Worm (Caenorhabditis elegans) whole organism, midembryonic: Measurements from ENCODE around the gene phb-2.

Experiments used
- T22C8.4 ChIP-seq: fragments of 200-800 bp; sonication (Bioruptor generic); IDR thresholded peaks from 2 replicates; pipeline ENCODE4 v1.3.6; 2022; ENCODE audit warnings: missing genetic modification characterization, missing compliant biosample characterization
- cog-1 ChIP-seq: sonication (generic microtip); optimal IDR thresholded peaks from 2 replicates; lab custom pipeline; 2016; ENCODE audit warnings: missing genetic modification characterization, missing compliant biosample characterization
- flt-1 ChIP-seq: fragments of 200-800 bp; sonication (Bioruptor generic); IDR thresholded peaks from 2 replicates; pipeline ENCODE4 v1.3.6; 2022; ENCODE audit warnings: missing genetic modification characterization, missing compliant biosample characterization
- klf-2 ChIP-seq: fragments of 200-800 bp; sonication (Bioruptor generic); conservative IDR thresholded peaks from 2 replicates; pipeline ENCODE4 v1.3.6; 2022; ENCODE audit warnings: missing genetic modification reagents, missing genetic modification characterization, missing compliant biosample characterization
- med-1 ChIP-seq: sonication (generic microtip); optimal IDR thresholded peaks from 2 replicates; lab custom pipeline; 2017; ENCODE audit warnings: missing genetic modification characterization, mild to moderate bottlenecking, missing compliant biosample characterization, antibody characterized with exemption, missing genetic modification reagents; ENCODE audit not compliant: insufficient read depth
- ref-1 ChIP-seq: fragments of 200-800 bp; sonication (Bioruptor generic); conservative IDR thresholded peaks from 2 replicates; pipeline ENCODE4 v1.3.6; 2022; ENCODE audit warnings: missing genetic modification reagents, missing genetic modification characterization, missing compliant biosample characterization
- tab-1 ChIP-seq: fragments of 200-800 bp; sonication (Bioruptor generic); IDR thresholded peaks from 2 replicates; pipeline ENCODE4 v1.3.6; 2022; ENCODE audit warnings: missing genetic modification characterization, missing compliant biosample characterization
- ztf-23 ChIP-seq: fragments of 200-800 bp; sonication (Bioruptor generic); IDR thresholded peaks from 2 replicates; pipeline ENCODE4 v1.3.6; 2022; ENCODE audit warnings: missing genetic modification reagents, missing genetic modification characterization, missing compliant biosample characterization
- ztf-29 ChIP-seq: fragments of 200-800 bp; sonication (Bioruptor generic); IDR thresholded peaks from 2 replicates; pipeline ENCODE4 v1.3.6; 2022; ENCODE audit warnings: missing genetic modification reagents, missing genetic modification characterization, missing compliant biosample characterization

phb-2 gene

DNA sequence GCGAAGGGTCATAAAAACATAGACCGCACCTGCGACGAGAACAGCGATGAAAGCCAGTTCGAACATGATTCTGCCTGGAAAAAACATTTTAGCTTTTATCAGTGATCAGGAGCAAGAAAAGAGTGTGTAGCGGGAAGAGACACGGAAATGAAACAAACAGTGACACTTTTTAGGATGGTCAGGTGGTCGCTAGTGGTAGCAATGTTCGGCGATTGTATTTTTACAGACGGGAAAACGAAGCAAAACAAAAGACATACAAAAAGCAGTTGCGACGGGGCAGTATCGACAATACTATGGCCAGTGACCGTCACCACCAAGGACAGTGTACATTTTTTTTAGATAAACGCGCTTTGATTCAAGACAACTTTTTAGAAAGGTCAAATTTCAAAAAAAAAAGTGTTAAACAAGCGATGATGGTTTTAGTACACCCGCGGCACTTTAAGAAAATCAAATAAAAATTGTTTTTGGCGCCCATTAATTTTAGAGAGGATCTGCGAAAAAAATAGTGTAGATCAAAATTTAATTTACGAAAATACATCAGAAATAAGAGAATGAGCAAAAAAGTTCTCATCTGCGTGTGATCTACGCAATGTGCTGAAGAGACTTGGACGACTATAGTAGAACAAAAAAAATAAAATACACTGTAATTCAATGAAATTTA, 15.6 kb upstream of the phb-2 start, which contains the start of gene T24H7.9:
Gene T24H7.9, minus strand, starts transcription at position 74 of the 661 bp plus-strand sequence.
- TF ChIP-seq klf-2 (GFP tag; lab: Robert Waterston, UW), result no peak

- TF ChIP-seq cog-1 (tag; lab: Kevin White, UChicago), result no peak
- TF ChIP-seq med-1 (GFP tag; lab: Kevin White, UChicago), result no peak
- TF ChIP-seq ztf-29 (GFP tag; lab: Robert Waterston, UW), result no peak
- TF ChIP-seq klf-2 (GFP tag; lab: Robert Waterston, UW), result no peak
- no peak for TF ChIP-seq ref-1 (GFP tag; lab: Robert Waterston, UW)
- TF ChIP-seq ztf-23 (GFP tag; lab: Robert Waterston, UW), result no peak
Observed at ce11 chrII:6236093-6236945, 14.9 kb upstream of the phb-2 start.

- TF ChIP-seq tab-1 (GFP tag; lab: Robert Waterston, UW), result no peak
- no peak for TF ChIP-seq ztf-23 (GFP tag; lab: Robert Waterston, UW)
- no peak for TF ChIP-seq ztf-29 (GFP tag; lab: Robert Waterston, UW)
- TF ChIP-seq ref-1 (GFP tag; lab: Robert Waterston, UW), result no peak
- TF ChIP-seq T22C8.4 (GFP tag; lab: Robert Waterston, UW), result no peak
- TF ChIP-seq cog-1 (tag; lab: Kevin White, UChicago), result no peak
- TF ChIP-seq med-1 (GFP tag; lab: Kevin White, UChicago), result no peak
- no peak for TF ChIP-seq flt-1 (GFP tag; lab: Robert Waterston, UW)
- TF ChIP-seq klf-2 (GFP tag; lab: Robert Waterston, UW), result no peak
Observed at ce11 chrII:6241758-6242157, 9.5 kb upstream of the phb-2 start, which contains the start of gene T24H7.8. T24H7.8 (plus strand) TSS chrII:6242058.

DNA sequence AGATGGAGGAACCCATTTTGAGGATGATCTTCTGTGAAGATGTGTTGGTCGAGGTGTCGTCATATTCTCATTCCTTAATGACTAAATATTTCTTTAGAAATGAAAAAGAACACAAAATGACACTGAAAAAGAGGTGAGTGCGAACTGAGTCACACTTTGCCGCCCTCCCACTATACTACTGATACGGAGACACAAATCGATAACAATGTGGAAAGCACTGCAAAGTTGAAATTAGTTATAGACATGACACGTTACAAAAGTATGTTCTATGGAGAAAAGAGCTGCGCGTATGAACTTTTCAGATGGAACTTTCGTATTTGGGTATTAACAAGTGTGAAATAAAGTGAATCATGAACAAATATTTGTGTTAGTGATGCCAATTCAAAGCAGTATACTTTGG, 7.0 kb upstream of the phb-2 start, which contains the start of gene tat-4:
Gene tat-4, minus strand, starts transcription at position 117 of the 400 bp plus-strand sequence.
- TF ChIP-seq flt-1 (GFP tag; lab: Robert Waterston, UW), result no peak

DNA sequence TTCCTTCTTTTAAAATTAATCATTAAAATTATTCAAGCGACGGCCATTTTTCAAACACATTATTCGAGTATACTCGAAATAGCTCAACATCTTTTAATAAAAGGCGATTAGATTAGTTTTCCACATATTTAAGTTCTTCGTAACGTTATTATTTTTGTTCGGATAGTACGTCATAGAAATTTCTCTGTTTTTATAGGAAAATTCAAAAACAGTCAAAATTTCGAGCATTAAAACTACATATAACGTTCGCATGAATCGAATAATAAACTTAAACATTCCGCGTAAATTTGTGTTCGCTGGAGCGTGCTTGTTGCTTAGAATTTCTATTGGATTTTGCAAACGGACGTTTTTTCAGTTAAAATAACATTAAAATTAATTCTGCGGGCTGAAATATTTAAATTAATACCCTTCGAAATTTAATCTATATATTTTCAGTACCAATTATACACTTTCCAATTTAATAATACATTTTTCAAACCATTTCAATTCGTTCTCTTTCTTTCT, 6.0 kb upstream of the phb-2 start, which contains the start of gene blos-4:
Gene blos-4, plus strand, starts transcription at position 51 of the 504 bp plus-strand sequence.
- no peak for TF ChIP-seq tab-1 (GFP tag; lab: Robert Waterston, UW)

DNA sequence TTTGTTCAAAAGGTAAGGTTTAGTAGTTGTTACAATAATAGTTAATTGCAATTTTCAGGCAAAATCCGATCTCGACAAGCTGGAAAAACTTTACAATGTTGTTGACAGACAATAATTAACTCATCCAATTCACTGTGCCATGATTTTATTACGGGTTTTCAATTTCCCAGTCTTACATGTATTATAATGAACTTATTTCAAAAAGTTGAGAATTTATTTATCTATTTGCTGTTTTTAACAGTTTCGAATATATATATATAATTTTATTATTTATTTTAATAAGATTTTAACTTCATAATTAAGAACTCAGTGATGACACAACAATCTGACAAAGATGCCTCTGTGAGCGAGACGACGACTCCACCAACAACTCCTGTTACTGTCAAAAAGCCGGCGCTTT, 5.2 kb upstream of the phb-2 start, which contains the start of gene lelo-1:
Gene lelo-1, plus strand, starts transcription at position 301 of the 400 bp plus-strand sequence.
- TF ChIP-seq ref-1 (GFP tag; lab: Robert Waterston, UW), result no peak
- TF ChIP-seq ztf-29 (GFP tag; lab: Robert Waterston, UW), result no peak
- TF ChIP-seq klf-2 (GFP tag; lab: Robert Waterston, UW), result no peak
- no peak for TF ChIP-seq T22C8.4 (GFP tag; lab: Robert Waterston, UW)
- TF ChIP-seq cog-1 (tag; lab: Kevin White, UChicago), result no peak
- no peak for TF ChIP-seq med-1 (GFP tag; lab: Kevin White, UChicago)
- no peak for TF ChIP-seq tab-1 (GFP tag; lab: Robert Waterston, UW)
- no peak for TF ChIP-seq flt-1 (GFP tag; lab: Robert Waterston, UW)
- no peak for TF ChIP-seq ztf-23 (GFP tag; lab: Robert Waterston, UW)

ce11 chrII:6247011-6247410, 4.2 kb upstream of the phb-2 start, which contains the start of gene T24H7.2:
T24H7.2 (plus strand) TSS chrII:6247311.
- no peak for TF ChIP-seq med-1 (GFP tag; lab: Kevin White, UChicago)
- TF ChIP-seq T22C8.4 (GFP tag; lab: Robert Waterston, UW), result no peak
- TF ChIP-seq klf-2 (GFP tag; lab: Robert Waterston, UW), result no peak
- TF ChIP-seq ref-1 (GFP tag; lab: Robert Waterston, UW), result no peak
- no peak for TF ChIP-seq tab-1 (GFP tag; lab: Robert Waterston, UW)
- TF ChIP-seq ztf-29 (GFP tag; lab: Robert Waterston, UW), result no peak
- no peak for TF ChIP-seq cog-1 (tag; lab: Kevin White, UChicago)

DNA sequence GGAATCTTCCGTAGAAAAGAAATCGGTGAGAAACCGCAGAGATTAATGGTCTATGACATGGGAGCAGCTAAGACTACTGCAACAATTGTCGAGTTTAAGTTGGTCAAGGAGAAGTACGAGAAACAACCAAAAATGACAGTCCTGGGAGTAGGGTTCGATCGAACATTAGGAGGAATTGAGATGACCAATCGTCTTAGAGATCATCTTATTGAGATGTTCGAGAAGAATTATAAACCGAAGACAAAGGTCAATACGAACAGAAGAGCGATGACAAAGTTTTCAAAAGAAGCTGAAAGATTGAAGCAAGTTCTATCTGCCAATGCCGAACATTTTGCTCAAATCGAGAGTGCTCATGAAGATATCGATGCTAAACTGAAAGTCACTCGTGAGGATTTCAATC, 3.2 kb upstream of the phb-2 start:
- TF ChIP-seq med-1 (GFP tag; lab: Kevin White, UChicago) (no peak), ref-1 (GFP tag; lab: Robert Waterston, UW) (no peak), ztf-23 (GFP tag; lab: Robert Waterston, UW) (no peak)

- TF ChIP-seq ztf-23 (GFP tag; lab: Robert Waterston, UW), result peak; percentile 90
- TF ChIP-seq flt-1 (GFP tag; lab: Robert Waterston, UW), result peak; percentile 92
- peak; percentile 83 for TF ChIP-seq ref-1 (GFP tag; lab: Robert Waterston, UW)
- peak; percentile 66 for TF ChIP-seq ztf-29 (GFP tag; lab: Robert Waterston, UW)
- TF ChIP-seq klf-2 (GFP tag; lab: Robert Waterston, UW), result peak; percentile 71
- no peak; the same call in 1 of the 2 replicates for TF ChIP-seq T22C8.4 (GFP tag; lab: Robert Waterston, UW)
- peak; percentile 43 for TF ChIP-seq cog-1 (tag; lab: Kevin White, UChicago)
- TF ChIP-seq med-1 (GFP tag; lab: Kevin White, UChicago), result peak; percentile 20
- peak; percentile 91 for TF ChIP-seq tab-1 (GFP tag; lab: Robert Waterston, UW)
Observed at ce11 chrII:6248503-6248902, 2.7 kb upstream of the phb-2 start.
